Worm (Caenorhabditis elegans) whole organism, L4/young adult: ENCODE results near the gene T06C12.11.

Source experiments
- W03F9.2 ChIP-seq: fragments of 150-350 bp; optimal IDR thresholded peaks from 2 replicates; lab custom pipeline; 2014; ENCODE audit warnings: missing biosample characterization, missing genetic modification characterization
- him-1 ChIP-seq: sonication (generic microtip); optimal IDR thresholded peaks from 2 replicates; lab custom pipeline; 2016; ENCODE audit warnings: missing genotype, missing genetic modification reagents, missing genetic modification characterization, missing compliant biosample characterization

DNA sequence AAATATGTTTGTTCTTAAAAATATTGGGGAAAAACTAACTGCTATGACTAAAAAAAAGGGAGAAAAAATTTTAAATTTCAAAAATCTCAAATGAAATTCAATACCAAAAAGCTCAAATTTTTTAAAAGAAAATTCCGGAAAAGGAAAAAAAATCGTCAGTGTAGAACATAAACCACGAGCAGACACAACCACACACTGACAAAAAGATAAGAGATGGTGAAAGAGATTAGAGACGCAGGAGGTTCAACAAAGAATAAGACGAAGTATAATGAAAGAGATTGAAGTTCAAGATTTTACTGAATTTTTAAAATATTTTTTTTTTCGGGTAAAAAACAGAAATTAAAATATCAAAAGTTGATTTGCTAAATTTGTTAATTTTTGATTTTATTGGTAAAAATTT is 12.8 kb upstream of the T06C12.11 start:
- TF ChIP-seq him-1 (no peak), W03F9.2 (tag; lab: Kevin White, UChicago) (no peak)
